Worm (Caenorhabditis elegans) whole organism, L1 larva: Measurements from ENCODE around the gene M60.6.

Experiments
- C04F5.9 ChIP-seq: sonication (generic microtip); optimal IDR thresholded peaks from 2 replicates; lab custom pipeline; 2016; ENCODE audit warnings: missing genetic modification characterization, missing compliant biosample characterization
- C16A3.4 ChIP-seq: fragments of 150-350 bp; optimal IDR thresholded peaks from 2 replicates; lab custom pipeline; 2014; ENCODE audit warnings: missing biosample characterization, missing genetic modification characterization
- C34B4.2 ChIP-seq: sonication (generic microtip); optimal IDR thresholded peaks from 2 replicates; lab custom pipeline; 2017; ENCODE audit warnings: mild to moderate bottlenecking, missing genetic modification characterization, missing compliant biosample characterization
- Y116A8C.19 ChIP-seq: sonication (generic microtip); optimal IDR thresholded peaks from 2 replicates; lab custom pipeline; 2016; ENCODE audit warnings: missing compliant biosample characterization, missing genetic modification characterization, borderline replicate concordance
- aha-1 ChIP-seq: fragments of 150-350 bp; optimal IDR thresholded peaks from 2 replicates; lab custom pipeline; 2014; ENCODE audit warnings: missing biosample characterization, missing genetic modification characterization
- ama-1 ChIP-seq: fragments of 150-350 bp; optimal IDR thresholded peaks from 2 replicates; lab custom pipeline; 2014
- blmp-1 ChIP-seq: fragments of 150-350 bp; optimal IDR thresholded peaks from 2 replicates; lab custom pipeline; 2014; ENCODE audit warnings: missing biosample characterization, missing genetic modification characterization
- ceh-63 ChIP-seq: fragments of 200-800 bp; sonication (Bioruptor generic); optimal IDR thresholded peaks from 2 replicates; lab custom pipeline; 2018; ENCODE audit warnings: mild to moderate bottlenecking, missing genetic modification characterization, missing compliant biosample characterization
- ceh-8 ChIP-seq: fragments of 200-800 bp; sonication (Bioruptor generic); optimal IDR thresholded peaks from 2 replicates; lab custom pipeline; 2018; ENCODE audit warnings: mild to moderate bottlenecking, missing genetic modification characterization, moderate library complexity, missing compliant biosample characterization
- ceh-90 ChIP-seq: sonication (generic microtip); optimal IDR thresholded peaks from 2 replicates; lab custom pipeline; 2016; ENCODE audit warnings: missing genetic modification characterization, missing compliant biosample characterization
- ces-1 ChIP-seq: fragments of 150-350 bp; optimal IDR thresholded peaks from 2 replicates; lab custom pipeline; 2014; ENCODE audit warnings: missing biosample characterization, missing genetic modification reagents, missing genetic modification characterization
- dpl-1 ChIP-seq, 3 experiments: fragments of 150-350 bp in 2 of 3; sonication (generic microtip) in 1 of 3; optimal IDR thresholded peaks; 2 replicates each; lab custom pipeline; 2014 to 2017; ENCODE audit warnings: missing biosample characterization in 3 of 3, missing genetic modification characterization in 3 of 3, missing genetic modification reagents in 3 of 3
- dsc-1 ChIP-seq: sonication (generic microtip); optimal IDR thresholded peaks from 2 replicates; lab custom pipeline; 2016; ENCODE audit warnings: mild to moderate bottlenecking, missing genetic modification characterization, missing compliant biosample characterization
- efl-3 ChIP-seq: fragments of 200-800 bp; sonication (Bioruptor generic); optimal IDR thresholded peaks from 2 replicates; lab custom pipeline; 2018; ENCODE audit warnings: mild to moderate bottlenecking, missing genetic modification characterization, missing compliant biosample characterization
- elt-3 ChIP-seq, 6 experiments: fragments of 150-350 bp in 1 of 6; sonication (generic microtip); optimal IDR thresholded peaks; 2 replicates each; lab custom pipeline; 2017 to 2018; ENCODE audit warnings: missing biosample characterization in 6 of 6, missing genetic modification characterization in 6 of 6, inconsistent platforms in 1 of 6
- fkh-4 ChIP-seq: sonication (generic microtip); optimal IDR thresholded peaks from 2 replicates; lab custom pipeline; 2016; ENCODE audit warnings: missing compliant biosample characterization, missing genetic modification characterization, borderline replicate concordance
- fkh-8 ChIP-seq: sonication (generic microtip); optimal IDR thresholded peaks from 2 replicates; lab custom pipeline; 2016; ENCODE audit warnings: mild to moderate bottlenecking, missing genetic modification characterization, missing compliant biosample characterization
- grh-1 ChIP-seq: fragments of 200-800 bp; sonication (Bioruptor generic); IDR thresholded peaks from 2 replicates; pipeline ENCODE4 v1.3.6; 2022; ENCODE audit warnings: missing genetic modification reagents, missing genetic modification characterization, missing compliant biosample characterization
- hlh-17 ChIP-seq: fragments of 200-800 bp; sonication (Bioruptor generic); optimal IDR thresholded peaks from 2 replicates; lab custom pipeline; 2018; ENCODE audit warnings: missing genetic modification characterization, mild to moderate bottlenecking, missing compliant biosample characterization, moderate library complexity, borderline replicate concordance
- hlh-4 ChIP-seq: sonication (generic microtip); optimal IDR thresholded peaks from 2 replicates; lab custom pipeline; 2016; ENCODE audit warnings: mild to moderate bottlenecking, missing genetic modification characterization, missing compliant biosample characterization
- lin-14 ChIP-seq: fragments of 200-800 bp; sonication (Bioruptor generic); optimal IDR thresholded peaks from 2 replicates; lab custom pipeline; 2018; ENCODE audit warnings: mild to moderate bottlenecking, missing genetic modification characterization, moderate library complexity, missing compliant biosample characterization
- lin-15B ChIP-seq: fragments of 150-350 bp; sonication (generic microtip); optimal IDR thresholded peaks from 3 replicates; lab custom pipeline; 2014; ENCODE audit warnings: missing biosample characterization, missing genetic modification characterization
- lin-35 ChIP-seq, 2 experiments: fragments of 150-350 bp; optimal IDR thresholded peaks; 2 replicates each; lab custom pipeline; 2014; ENCODE audit warnings: missing biosample characterization in 2 of 2, missing genetic modification characterization in 2 of 2, missing genetic modification reagents in 2 of 2
- lin-39 ChIP-seq: fragments of 150-350 bp; optimal IDR thresholded peaks from 2 replicates; lab custom pipeline; 2014; ENCODE audit warnings: missing biosample characterization, missing genetic modification reagents, missing genetic modification characterization
- lsy-2 ChIP-seq, 2 experiments: fragments of 150-350 bp; optimal IDR thresholded peaks; 2 replicates each; lab custom pipeline; 2014; ENCODE audit warnings: missing biosample characterization in 2 of 2, missing genetic modification characterization in 2 of 2
- mab-9 ChIP-seq: fragments of 200-800 bp; sonication (Bioruptor generic); IDR thresholded peaks from 2 replicates; pipeline ENCODE4 v1.3.6; 2022; ENCODE audit warnings: missing genetic modification reagents, missing genetic modification characterization, missing compliant biosample characterization
- mef-2 ChIP-seq: fragments of 150-350 bp; optimal IDR thresholded peaks from 2 replicates; lab custom pipeline; 2014; ENCODE audit warnings: missing biosample characterization, missing genetic modification characterization
- nhr-11 ChIP-seq: fragments of 150-350 bp; optimal IDR thresholded peaks from 2 replicates; lab custom pipeline; 2014; ENCODE audit warnings: missing biosample characterization, missing genetic modification characterization
- nhr-12 ChIP-seq: sonication (generic microtip); optimal IDR thresholded peaks from 2 replicates; lab custom pipeline; 2017; ENCODE audit warnings: missing biosample characterization, missing genetic modification characterization
- nhr-76 ChIP-seq: sonication (generic microtip); optimal IDR thresholded peaks from 2 replicates; lab custom pipeline; 2017; ENCODE audit warnings: missing biosample characterization, missing genetic modification characterization
- nhr-84 ChIP-seq: sonication (generic microtip); optimal IDR thresholded peaks from 2 replicates; lab custom pipeline; 2017; ENCODE audit warnings: missing biosample characterization, missing genetic modification characterization
- nhr-90 ChIP-seq: sonication (generic microtip); optimal IDR thresholded peaks from 2 replicates; lab custom pipeline; 2016; ENCODE audit warnings: mild to moderate bottlenecking, missing genetic modification characterization, missing compliant biosample characterization; ENCODE audit not compliant: poor library complexity
- pag-3 ChIP-seq: sonication (generic microtip); optimal IDR thresholded peaks from 2 replicates; lab custom pipeline; 2017; ENCODE audit warnings: missing genetic modification characterization, mild to moderate bottlenecking, missing compliant biosample characterization, antibody characterized with exemption, borderline replicate concordance; ENCODE audit not compliant: insufficient read depth
- pqm-1 ChIP-seq: sonication (generic microtip); optimal IDR thresholded peaks from 3 replicates; lab custom pipeline; 2017; ENCODE audit warnings: missing biosample characterization, missing genetic modification characterization
- rnt-1 ChIP-seq: sonication (generic microtip); optimal IDR thresholded peaks from 2 replicates; lab custom pipeline; 2016; ENCODE audit warnings: mild to moderate bottlenecking, missing genetic modification characterization, moderate library complexity, missing compliant biosample characterization
- snu-23 ChIP-seq: sonication (generic microtip); optimal IDR thresholded peaks from 2 replicates; lab custom pipeline; 2016; ENCODE audit warnings: missing genetic modification characterization, missing compliant biosample characterization
- sptf-1 ChIP-seq: fragments of 150-350 bp; optimal IDR thresholded peaks from 2 replicates; lab custom pipeline; 2014; ENCODE audit warnings: missing biosample characterization, missing genetic modification characterization
- swsn-7 ChIP-seq: sonication (generic microtip); optimal IDR thresholded peaks from 2 replicates; lab custom pipeline; 2016; ENCODE audit warnings: missing genetic modification characterization, missing compliant biosample characterization
- tbx-2 ChIP-seq: sonication (generic microtip); optimal IDR thresholded peaks from 2 replicates; lab custom pipeline; 2016; ENCODE audit warnings: missing genetic modification characterization, missing compliant biosample characterization
- tlp-1 ChIP-seq: fragments of 150-350 bp; optimal IDR thresholded peaks from 2 replicates; lab custom pipeline; 2014; ENCODE audit warnings: missing biosample characterization, missing genetic modification characterization
- unc-86 ChIP-seq: sonication (generic microtip); optimal IDR thresholded peaks from 2 replicates; lab custom pipeline; 2016; ENCODE audit warnings: missing genetic modification characterization, missing compliant biosample characterization
- ztf-4 ChIP-seq: fragments of 150-350 bp; optimal IDR thresholded peaks from 2 replicates; lab custom pipeline; 2014; ENCODE audit warnings: missing biosample characterization, missing genetic modification characterization

M60.6 gene

DNA sequence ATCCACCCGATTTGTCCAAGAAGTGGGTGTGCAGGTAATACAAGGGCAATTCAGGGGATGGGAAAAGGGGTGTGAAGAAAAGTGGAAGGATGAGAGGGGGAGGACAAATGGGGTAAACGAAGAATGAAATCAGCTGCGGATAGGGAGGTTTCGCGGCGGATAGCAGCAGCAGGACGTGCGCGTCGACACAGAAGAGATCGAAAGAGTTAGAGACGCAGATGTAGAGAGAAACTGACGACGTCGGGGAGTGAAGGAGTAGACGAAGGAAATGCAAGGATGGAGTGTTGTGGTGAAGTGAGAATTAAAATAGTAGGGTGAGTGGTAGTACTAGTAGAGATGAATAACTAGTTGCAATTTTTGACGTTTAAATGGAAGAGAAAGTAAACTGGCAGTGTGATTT, at the start of gene M60.6 (continued):
- peak; percentile 33 for TF ChIP-seq fkh-8 (tag; lab: Kevin White, UChicago)
- TF ChIP-seq efl-3 (GFP tag; lab: Kevin White, UChicago): no peak
- TF ChIP-seq swsn-7: peak; percentile 49
- TF ChIP-seq hlh-17: no peak
- no peak for TF ChIP-seq ama-1 (lab: Kevin White, UChicago)
- TF ChIP-seq ceh-63 (GFP tag; lab: Kevin White, UChicago): no peak
- TF ChIP-seq Y116A8C.19: no peak
- TF ChIP-seq rnt-1 (tag; lab: Kevin White, UChicago): peak; percentile 7
- no peak for TF ChIP-seq lin-15B (tag; lab: Kevin White, UChicago)
- TF ChIP-seq ztf-4 (tag; lab: Kevin White, UChicago): no peak
- no peak for TF ChIP-seq tlp-1 (tag; lab: Kevin White, UChicago)
- no peak for TF ChIP-seq C34B4.2 (tag; lab: Kevin White, UChicago)
- TF ChIP-seq blmp-1 (tag; lab: Kevin White, UChicago): peak; percentile 76
- peak; percentile 61 for TF ChIP-seq snu-23 (GFP tag; lab: Kevin White, UChicago)
- no peak for TF ChIP-seq unc-86 (tag; lab: Kevin White, UChicago)
- TF ChIP-seq elt-3 (tag; optimal IDR thresholded peaks at IDR 0.05; lab: Kevin White, UChicago): no peak
- TF ChIP-seq nhr-12 (tag; lab: Kevin White, UChicago): no peak
- TF ChIP-seq nhr-90: peak; percentile 27
- no peak for TF ChIP-seq mab-9 (GFP tag; lab: Robert Waterston, UW)
- TF ChIP-seq ceh-90: no peak

DNA sequence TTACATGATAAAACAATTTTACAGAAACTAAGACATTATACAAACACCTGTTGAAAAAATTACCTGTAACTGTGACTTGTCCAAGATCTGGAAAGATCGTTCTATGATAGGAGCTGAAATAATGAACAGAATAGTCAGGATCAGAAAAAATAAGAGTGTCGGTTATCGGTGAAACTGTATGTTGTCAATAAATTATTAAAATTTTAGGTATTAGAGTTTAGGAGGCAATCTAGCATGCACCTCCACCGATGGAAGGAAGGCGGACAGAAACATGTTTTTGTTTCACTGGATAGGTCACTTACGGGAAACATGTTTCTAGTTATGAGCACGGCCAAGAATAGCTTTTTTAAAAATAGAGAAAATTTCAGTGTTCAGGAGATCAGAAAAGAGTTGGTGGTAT, 47.3 kb upstream of the M60.6 start, which contains the start of gene ced-13:
Gene ced-13 (minus strand): TSS at position 101 of the 400 bp plus-strand sequence.
- TF ChIP-seq ama-1 (lab: Kevin White, UChicago): no peak
- TF ChIP-seq dpl-1 (GFP tag; optimal IDR thresholded peaks at IDR 0.05; lab: Kevin White, UChicago): no peak
- TF ChIP-seq mef-2 (tag; lab: Kevin White, UChicago): no peak
- TF ChIP-seq lin-39: no peak

DNA sequence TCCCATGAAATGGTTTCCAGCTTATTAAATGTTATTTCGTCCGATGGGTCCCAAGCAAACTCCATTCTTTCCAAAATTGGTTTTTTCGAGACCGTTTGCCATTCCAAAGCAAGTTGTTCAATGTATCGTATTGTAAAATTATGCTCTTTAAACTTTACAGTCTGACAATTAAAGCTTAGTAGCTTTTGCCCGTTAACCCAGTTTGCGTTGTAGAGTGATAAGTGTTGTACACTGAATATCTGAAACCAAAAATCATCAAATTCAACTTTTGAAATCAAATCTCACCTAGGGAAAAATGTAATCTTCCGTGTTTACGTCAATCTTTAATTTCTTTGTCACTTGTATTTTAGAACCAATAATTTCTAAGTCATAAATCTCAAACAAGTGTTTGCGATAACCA, 45.1 kb upstream of the M60.6 start:
- no peak for TF ChIP-seq ces-1 (GFP tag; lab: Kevin White, UChicago)
- TF ChIP-seq hlh-17: no peak
- TF ChIP-seq pqm-1: no peak
- no peak for TF ChIP-seq fkh-4 (tag; lab: Kevin White, UChicago)
- no peak for TF ChIP-seq tbx-2
- no peak for TF ChIP-seq lsy-2 (tag; optimal IDR thresholded peaks at IDR 0.05; lab: Kevin White, UChicago)
- TF ChIP-seq blmp-1 (tag; lab: Kevin White, UChicago): no peak
- no peak for TF ChIP-seq aha-1 (tag; lab: Kevin White, UChicago)
- no peak for TF ChIP-seq hlh-4 (tag; lab: Kevin White, UChicago)
- TF ChIP-seq nhr-84 (tag; lab: Kevin White, UChicago): no peak
- TF ChIP-seq ceh-8: no peak
- TF ChIP-seq nhr-76 (tag; lab: Kevin White, UChicago): no peak
- no peak for TF ChIP-seq rnt-1 (tag; lab: Kevin White, UChicago)
- no peak for TF ChIP-seq mef-2 (tag; lab: Kevin White, UChicago)
- TF ChIP-seq lin-35 (GFP tag; optimal IDR thresholded peaks at IDR 0.05; lab: Kevin White, UChicago): no peak
- TF ChIP-seq lin-14: no peak
- no peak for TF ChIP-seq mab-9 (GFP tag; lab: Robert Waterston, UW)
- no peak for TF ChIP-seq dsc-1 (tag; lab: Kevin White, UChicago)
- TF ChIP-seq C04F5.9 (tag; lab: Kevin White, UChicago): no peak
- TF ChIP-seq nhr-11: no peak
- TF ChIP-seq, all 84 proteins: peak for 0

DNA sequence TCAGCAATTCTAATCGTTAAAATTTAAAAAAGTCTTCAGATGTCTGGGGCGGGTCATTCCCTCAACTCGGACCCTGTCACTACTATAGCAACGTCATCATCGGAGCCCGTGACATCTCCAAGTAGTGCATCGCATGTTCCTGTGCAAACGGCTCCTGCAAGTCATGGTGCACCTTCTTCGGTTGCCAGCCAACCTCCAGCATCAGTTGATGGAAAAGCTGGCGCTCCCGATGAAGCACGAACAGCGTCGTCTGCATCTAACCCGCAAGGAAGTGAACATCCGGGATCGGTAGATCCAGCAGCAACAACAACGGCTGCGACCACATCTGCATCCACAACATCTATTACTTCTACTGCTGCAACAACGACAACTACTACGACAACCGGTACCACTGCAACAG, 42.3 kb upstream of the M60.6 start, which contains the start of gene R09F10.3:
Gene R09F10.3 (plus strand): TSS at position 40 of the 400 bp plus-strand sequence.
- no peak for TF ChIP-seq fkh-4 (tag; lab: Kevin White, UChicago)
- TF ChIP-seq pag-3: no peak
- no peak for TF ChIP-seq grh-1 (GFP tag; lab: Robert Waterston, UW)
- no peak for TF ChIP-seq pqm-1
- TF ChIP-seq sptf-1: no peak
- no peak for TF ChIP-seq tbx-2
- no peak for TF ChIP-seq C16A3.4 (tag; lab: Kevin White, UChicago)
- TF ChIP-seq mef-2 (tag; lab: Kevin White, UChicago): no peak
- no peak for TF ChIP-seq unc-86 (tag; lab: Kevin White, UChicago)
